Fruit fly (Drosophila melanogaster) whole organism, embryonic: Measurements from ENCODE around the gene Secp43.

Experiments
- Adf1 ChIP-seq: fragments of 200-800 bp; sonication (Bioruptor generic); IDR thresholded peaks from 2 replicates; pipeline ENCODE4 v1.3.6; 2022; ENCODE audit warnings: missing biosample characterization, missing genetic modification characterization
- Atf3 ChIP-seq: fragments of 200-800 bp; sonication (Bioruptor generic); optimal IDR thresholded peaks from 3 replicates; lab custom pipeline; 2016; ENCODE audit warnings: missing biosample characterization, missing genetic modification characterization
- Bdp1 ChIP-seq: fragments of 200-800 bp; sonication (Bioruptor generic); optimal IDR thresholded peaks from 3 replicates; lab custom pipeline; 2016; ENCODE audit warnings: missing biosample characterization, missing genetic modification characterization
- CG10431 ChIP-seq: fragments of 200-800 bp; sonication (Bioruptor generic); optimal IDR thresholded peaks from 3 replicates; lab custom pipeline; 2018; ENCODE audit warnings: missing biosample characterization, mild to moderate bottlenecking, missing genetic modification characterization
- CG11723 ChIP-seq: fragments of 200-800 bp; sonication (Bioruptor generic); optimal IDR thresholded peaks from 2 replicates; lab custom pipeline; 2017; ENCODE audit warnings: missing biosample characterization, mild to moderate bottlenecking, missing genetic modification characterization
- CG1233 ChIP-seq: fragments of 200-800 bp; sonication (Bioruptor generic); optimal IDR thresholded peaks from 4 replicates; lab custom pipeline; 2018; ENCODE audit warnings: missing biosample characterization, mild to moderate bottlenecking, missing genetic modification characterization
- CG12744 ChIP-seq: fragments of 200-800 bp; sonication (Bioruptor generic); optimal IDR thresholded peaks from 2 replicates; lab custom pipeline; 2016; ENCODE audit warnings: missing biosample characterization, missing genetic modification characterization
- CG13424 ChIP-seq: fragments of 200-800 bp; sonication (Bioruptor generic); optimal IDR thresholded peaks from 2 replicates; lab custom pipeline; 2019; ENCODE audit warnings: missing biosample characterization, mild to moderate bottlenecking, missing genetic modification characterization, moderate library complexity
- CG13775 ChIP-seq: fragments of 200-800 bp; sonication (Bioruptor generic); optimal IDR thresholded peaks from 3 replicates; lab custom pipeline; 2017; ENCODE audit warnings: missing biosample characterization, mild to moderate bottlenecking, missing genetic modification characterization
- CG14014 ChIP-seq: fragments of 200-800 bp; sonication (Bioruptor generic); IDR thresholded peaks from 2 replicates; pipeline ENCODE4 v1.3.6; 2022; ENCODE audit warnings: missing biosample characterization, missing genetic modification characterization
- CG15601 ChIP-seq: fragments of 200-800 bp; sonication (Bioruptor generic); optimal IDR thresholded peaks from 3 replicates; lab custom pipeline; 2019; ENCODE audit warnings: missing biosample characterization, mild to moderate bottlenecking, missing genetic modification characterization, moderate library complexity
- CG17612 ChIP-seq: fragments of 200-800 bp; sonication (Bioruptor generic); IDR thresholded peaks from 2 replicates; pipeline ENCODE4 v1.3.6; 2022; ENCODE audit warnings: missing biosample characterization, missing genetic modification characterization
- CG18476 ChIP-seq: fragments of 200-800 bp; sonication (Bioruptor generic); optimal IDR thresholded peaks from 2 replicates; lab custom pipeline; 2016; ENCODE audit warnings: missing biosample characterization, mild to moderate bottlenecking, missing genetic modification characterization
- CG2712 ChIP-seq: fragments of 200-800 bp; optimal IDR thresholded peaks from 3 replicates; lab custom pipeline; 2019; ENCODE audit warnings: missing biosample characterization, mild to moderate bottlenecking, missing genetic modification characterization, moderate library complexity
- CG30020 ChIP-seq: fragments of 200-800 bp; optimal IDR thresholded peaks from 2 replicates; lab custom pipeline; 2019; ENCODE audit warnings: missing biosample characterization, mild to moderate bottlenecking, missing genetic modification characterization, moderate library complexity
- CG6654 ChIP-seq: fragments of 200-800 bp; sonication (Bioruptor generic); optimal IDR thresholded peaks from 2 replicates; lab custom pipeline; 2017; ENCODE audit warnings: missing biosample characterization, mild to moderate bottlenecking, missing genetic modification characterization
- CG7357 ChIP-seq: fragments of 200-800 bp; sonication (Bioruptor generic); IDR thresholded peaks from 3 replicates; pipeline ENCODE4 v1.3.6; 2022; ENCODE audit warnings: missing biosample characterization, missing genetic modification characterization
- CG9797 ChIP-seq: fragments of 200-800 bp; sonication (Bioruptor generic); optimal IDR thresholded peaks from 3 replicates; lab custom pipeline; 2018; ENCODE audit warnings: missing biosample characterization, mild to moderate bottlenecking, missing genetic modification characterization
- Dek ChIP-seq: fragments of 200-800 bp; sonication (Bioruptor generic); optimal IDR thresholded peaks from 3 replicates; lab custom pipeline; 2019; ENCODE audit warnings: missing biosample characterization, mild to moderate bottlenecking, missing genetic modification characterization, moderate library complexity
- Dll ChIP-seq: fragments of 200-800 bp; sonication (Bioruptor generic); IDR thresholded peaks from 4 replicates; pipeline ENCODE4 v1.3.6; 2022; ENCODE audit warnings: missing biosample characterization, missing genetic modification characterization; ENCODE audit not compliant: partially characterized antibody
- Ets97D ChIP-seq: fragments of 200-800 bp; sonication (Bioruptor generic); optimal IDR thresholded peaks from 3 replicates; lab custom pipeline; 2016; ENCODE audit warnings: missing biosample characterization, missing genetic modification characterization
- HHEX ChIP-seq: fragments of 200-800 bp; sonication (Bioruptor generic); optimal IDR thresholded peaks from 3 replicates; lab custom pipeline; 2017; ENCODE audit warnings: missing biosample characterization, mild to moderate bottlenecking, missing genetic modification characterization, missing genetic modification reagents
- Hr3 ChIP-seq: fragments of 200-800 bp; sonication (Bioruptor generic); optimal IDR thresholded peaks from 3 replicates; lab custom pipeline; 2016; ENCODE audit warnings: missing biosample characterization, missing genetic modification characterization
- Hsf ChIP-seq: fragments of 200-800 bp; sonication (Bioruptor generic); optimal IDR thresholded peaks from 3 replicates; lab custom pipeline; 2016; ENCODE audit warnings: missing biosample characterization, missing genetic modification characterization
- Med ChIP-seq: fragments of 200-800 bp; sonication (Bioruptor generic); peaks from one replicate; lab custom pipeline; 2016; ENCODE audit warnings: missing biosample characterization, missing genetic modification characterization, mild to moderate bottlenecking, inconsistent platforms, moderate library complexity
- NK7.1 ChIP-seq: fragments of 200-800 bp; sonication (Bioruptor generic); optimal IDR thresholded peaks from 3 replicates; lab custom pipeline; 2016; ENCODE audit warnings: missing biosample characterization, missing genetic modification characterization
- PHDP ChIP-seq: fragments of 200-800 bp; sonication (Bioruptor generic); optimal IDR thresholded peaks from 3 replicates; lab custom pipeline; 2018; ENCODE audit warnings: missing biosample characterization, mild to moderate bottlenecking, missing genetic modification characterization, moderate library complexity
- ab ChIP-seq: fragments of 200-800 bp; sonication (Bioruptor generic); optimal IDR thresholded peaks from 2 replicates; lab custom pipeline; 2016; ENCODE audit warnings: missing biosample characterization, missing genetic modification characterization
- amos ChIP-seq: fragments of 200-800 bp; sonication (Bioruptor generic); IDR thresholded peaks from 2 replicates; pipeline ENCODE4 v1.3.6; 2022; ENCODE audit warnings: missing biosample characterization, missing genetic modification characterization; ENCODE audit not compliant: partially characterized antibody
- bigmax ChIP-seq: fragments of 200-800 bp; sonication (Bioruptor generic); optimal IDR thresholded peaks from 2 replicates; lab custom pipeline; 2018; ENCODE audit warnings: missing biosample characterization, mild to moderate bottlenecking, missing genetic modification characterization
- bsh ChIP-seq, 2 experiments: fragments of 200-800 bp; sonication (Bioruptor generic); optimal IDR thresholded peaks; 2 replicates each; lab custom pipeline; 2017 to 2018; ENCODE audit warnings: mild to moderate bottlenecking in 2 of 2, missing biosample characterization in 2 of 2, missing genetic modification characterization in 2 of 2, moderate library complexity in 1 of 2
- chm ChIP-seq: fragments of 200-800 bp; sonication (Bioruptor generic); IDR thresholded peaks from 2 replicates; pipeline ENCODE4 v1.3.6; 2022; ENCODE audit warnings: missing biosample characterization, missing genetic modification characterization
- chn ChIP-seq: fragments of 200-800 bp; sonication (Bioruptor generic); optimal IDR thresholded peaks from 2 replicates; lab custom pipeline; 2016; ENCODE audit warnings: missing biosample characterization, missing genetic modification characterization
- corto ChIP-seq: fragments of 200-800 bp; sonication (Bioruptor generic); optimal IDR thresholded peaks from 2 replicates; lab custom pipeline; 2016; ENCODE audit warnings: missing biosample characterization, mild to moderate bottlenecking, missing genetic modification characterization, moderate library complexity
- croc ChIP-seq: fragments of 200-800 bp; sonication (Bioruptor generic); conservative IDR thresholded peaks from 3 replicates; pipeline ENCODE4 v1.3.6; 2022; ENCODE audit warnings: missing biosample characterization, missing genetic modification characterization
- dm ChIP-seq: fragments of 200-800 bp; sonication (Bioruptor generic); optimal IDR thresholded peaks from 3 replicates; lab custom pipeline; 2016; ENCODE audit warnings: missing biosample characterization, missing genetic modification characterization
- dmrt99B ChIP-seq: fragments of 200-800 bp; sonication (Bioruptor generic); optimal IDR thresholded peaks from 2 replicates; lab custom pipeline; 2018; ENCODE audit warnings: missing biosample characterization, mild to moderate bottlenecking, missing genetic modification characterization, moderate library complexity
- fd64A ChIP-seq: fragments of 200-800 bp; sonication (Bioruptor generic); optimal IDR thresholded peaks from 3 replicates; lab custom pipeline; 2018; ENCODE audit warnings: missing biosample characterization, mild to moderate bottlenecking, missing genetic modification characterization
- grn ChIP-seq: fragments of 200-800 bp; sonication (Bioruptor generic); optimal IDR thresholded peaks from 3 replicates; lab custom pipeline; 2017; ENCODE audit warnings: missing biosample characterization, missing genetic modification characterization
- hbn ChIP-seq: fragments of 200-800 bp; sonication (Bioruptor generic); IDR thresholded peaks from 2 replicates; pipeline ENCODE4 v1.3.6; 2022; ENCODE audit warnings: missing biosample characterization, missing genetic modification characterization; ENCODE audit not compliant: partially characterized antibody
- klu ChIP-seq: fragments of 200-800 bp; sonication (Bioruptor generic); IDR thresholded peaks from 2 replicates; pipeline ENCODE4 v1.3.6; 2022; ENCODE audit warnings: missing biosample characterization, missing genetic modification characterization
- lmd ChIP-seq: fragments of 200-800 bp; sonication (Bioruptor generic); IDR thresholded peaks from 2 replicates; pipeline ENCODE4 v1.3.6; 2022; ENCODE audit warnings: missing biosample characterization, missing genetic modification characterization
- nerfin-2 ChIP-seq: fragments of 200-800 bp; sonication (Bioruptor generic); IDR thresholded peaks from 2 replicates; pipeline ENCODE4 v1.3.6; 2022; ENCODE audit warnings: missing biosample characterization, missing genetic modification characterization; ENCODE audit not compliant: partially characterized antibody
- onecut ChIP-seq: fragments of 200-800 bp; sonication (Bioruptor generic); IDR thresholded peaks from 2 replicates; pipeline ENCODE4 v1.3.6; 2022; ENCODE audit warnings: missing biosample characterization, missing genetic modification characterization
- p53 ChIP-seq: fragments of 200-800 bp; sonication (Bioruptor generic); optimal IDR thresholded peaks from 2 replicates; lab custom pipeline; 2016; ENCODE audit warnings: missing biosample characterization, missing genetic modification characterization
- pita ChIP-seq: fragments of 200-800 bp; sonication (Bioruptor generic); optimal IDR thresholded peaks from 2 replicates; lab custom pipeline; 2017; ENCODE audit warnings: missing biosample characterization, mild to moderate bottlenecking, missing genetic modification characterization
- psq ChIP-seq: fragments of 200-800 bp; sonication (Bioruptor generic); optimal IDR thresholded peaks from 2 replicates; lab custom pipeline; 2017; ENCODE audit warnings: missing biosample characterization, missing genetic modification characterization
- rib ChIP-seq: fragments of 200-800 bp; sonication (Bioruptor generic); IDR thresholded peaks from 2 replicates; pipeline ENCODE4 v1.3.6; 2022; ENCODE audit warnings: missing biosample characterization, missing genetic modification characterization
- row ChIP-seq: fragments of 200-800 bp; sonication (Bioruptor generic); IDR thresholded peaks from 3 replicates; pipeline ENCODE4 v1.3.6; 2022; ENCODE audit warnings: missing biosample characterization, missing genetic modification characterization
- sna ChIP-seq: fragments of 200-800 bp; sonication (Bioruptor generic); IDR thresholded peaks from 2 replicates; pipeline ENCODE4 v1.3.6; 2022; ENCODE audit warnings: missing biosample characterization, missing genetic modification characterization; ENCODE audit not compliant: partially characterized antibody
- zen ChIP-seq: fragments of 200-800 bp; sonication (Bioruptor generic); optimal IDR thresholded peaks from 3 replicates; lab custom pipeline; 2018; ENCODE audit warnings: missing biosample characterization, mild to moderate bottlenecking, missing genetic modification characterization, moderate library complexity

The Secp43 gene

dm6 chr2L:4459543-4459942, 5.3 kb upstream of the Secp43 start, which contains the start of the genes mRpL27 and CG15435 (continued):
- TF ChIP-seq CG10431 (GFP tag; lab: Kevin White, UChicago): no peak
- no peak for TF ChIP-seq chm (GFP tag; lab: Robert Waterston, UW)
- peak; percentile 63 for TF ChIP-seq Hsf (GFP tag; lab: Kevin White, UChicago)
- TF ChIP-seq Hr3: peak; percentile 42
- TF ChIP-seq Bdp1 (GFP tag; lab: Kevin White, UChicago): peak; percentile 14
- TF ChIP-seq grn (GFP tag; lab: Kevin White, UChicago): no peak
- TF ChIP-seq CG14014: no peak
- no peak for TF ChIP-seq lmd (GFP tag; lab: Robert Waterston, UW)
- peak; percentile 30 for TF ChIP-seq Ets97D (GFP tag; lab: Kevin White, UChicago)
- TF ChIP-seq nerfin-2 (GFP tag; lab: Robert Waterston, UW): no peak
- TF ChIP-seq CG13424: peak; percentile 58
- no peak for TF ChIP-seq NK7.1
- TF ChIP-seq CG9797 (GFP tag; lab: Kevin White, UChicago): peak; percentile 8
- TF ChIP-seq Adf1 (GFP tag; lab: Robert Waterston, UW): no peak
- peak; percentile 19 for TF ChIP-seq CG13775 (GFP tag; lab: Kevin White, UChicago)
- TF ChIP-seq hbn (GFP tag; lab: Robert Waterston, UW): no peak
- TF ChIP-seq CG1233: peak; percentile 25
- no peak for TF ChIP-seq fd64A
- TF ChIP-seq bigmax (GFP tag; lab: Kevin White, UChicago): no peak
- peak; percentile 28; the same call in 1 of the 2 replicates for TF ChIP-seq klu (GFP tag; lab: Robert Waterston, UW)
- TF ChIP-seq CG6654 (GFP tag; lab: Kevin White, UChicago): no peak
- TF ChIP-seq CG30020 (tag; lab: Kevin White, UChicago): peak; percentile 48
- no peak for TF ChIP-seq CG17612
- TF ChIP-seq CG15601 (tag; lab: Kevin White, UChicago): peak; percentile 69
- no peak for TF ChIP-seq corto
- 0 out of 3 replicates have a peak, but pooled peaks have one; percentile 23 for TF ChIP-seq CG7357
- TF ChIP-seq CG18476 (GFP tag; lab: Kevin White, UChicago): peak; percentile 98
- TF ChIP-seq Dll (GFP tag; lab: Robert Waterston, UW): no peak
- peak; percentile 45 for TF ChIP-seq Dek (tag; lab: Kevin White, UChicago)
- TF ChIP-seq dm (GFP tag; lab: Kevin White, UChicago): peak; percentile 3
- TF ChIP-seq amos (GFP tag; lab: Robert Waterston, UW): peak; percentile 43; the same call in 1 of the 2 replicates
- peak; percentile 15 for TF ChIP-seq dmrt99B (tag; lab: Kevin White, UChicago)
- no peak for TF ChIP-seq p53 (GFP tag; lab: Kevin White, UChicago)
- no peak for TF ChIP-seq pita (GFP tag; lab: Kevin White, UChicago)
- TF ChIP-seq HHEX (GFP tag; lab: Kevin White, UChicago): peak; percentile 34
- no peak for TF ChIP-seq CG12744 (GFP tag; lab: Kevin White, UChicago)
- no peak for TF ChIP-seq psq (GFP tag; lab: Kevin White, UChicago)
- peak; percentile 93 for TF ChIP-seq row (GFP tag; lab: Robert Waterston, UW)
- no peak for TF ChIP-seq onecut (GFP tag; lab: Robert Waterston, UW)
- TF ChIP-seq CG11723 (GFP tag; lab: Kevin White, UChicago): no peak
- peak; percentile 59 for TF ChIP-seq CG2712 (tag; lab: Kevin White, UChicago)
- TF ChIP-seq ab (GFP tag; lab: Kevin White, UChicago): no peak
- no peak for TF ChIP-seq sna (GFP tag; lab: Robert Waterston, UW)
- no peak for TF ChIP-seq rib (GFP tag; lab: Robert Waterston, UW)
- TF ChIP-seq croc (GFP tag; lab: Robert Waterston, UW): no peak
- peak; percentile 45 for TF ChIP-seq PHDP (tag; lab: Kevin White, UChicago)
- peak; percentile 79 for TF ChIP-seq Med (GFP tag; lab: Kevin White, UChicago)
- peak; percentile 37 for TF ChIP-seq chn
- TF ChIP-seq Atf3 (GFP tag; lab: Kevin White, UChicago): no peak
- TF ChIP-seq zen: peak; percentile 56
- TF ChIP-seq bsh (GFP tag; optimal IDR thresholded peaks at IDR 0.05; lab: Kevin White, UChicago): peak in 1 of 2 experiments; percentile 21
